Fruit fly (Drosophila melanogaster): ENCODE data around the gene Pde1c.
A peak's percentile ranks its signal among the peaks of the same experiment; 100 is the strongest.

DNA sequence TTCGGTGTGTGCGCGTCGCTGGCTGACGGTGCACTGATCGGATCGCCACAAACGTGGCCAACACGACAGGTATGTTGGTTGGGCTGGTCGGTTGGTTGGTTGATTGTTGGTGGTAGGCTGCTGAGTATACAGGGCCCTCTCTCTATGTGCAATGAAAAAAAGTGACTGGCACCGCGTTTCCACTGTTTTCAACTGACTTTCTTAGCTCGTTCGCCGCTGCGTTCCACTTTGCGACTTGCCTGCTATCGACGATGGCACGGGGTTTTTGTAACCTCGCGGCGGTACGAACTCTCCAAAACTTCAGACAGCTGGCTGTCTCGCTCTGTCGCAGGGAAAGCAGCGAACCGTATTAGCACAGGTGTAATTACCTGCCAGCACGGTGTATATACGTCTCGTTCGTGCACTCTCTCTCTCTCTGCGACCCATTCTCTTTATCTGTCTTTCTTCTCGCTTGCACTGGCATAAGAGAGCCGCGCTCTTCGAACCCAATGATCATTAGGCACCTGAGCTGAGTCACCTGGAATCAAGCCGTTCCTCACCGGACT is 42.6 kb upstream of the Pde1c start:
- TF ChIP-seq CG17829 (tag; optimal IDR thresholded peaks at IDR 0.05) (peak; percentile 1), CG7963 (GFP tag; IDR thresholded peaks at IDR 0.05; ENCODE audit: partially characterized antibody) (0 out of 3 replicates have a peak, but pooled peaks have one; percentile 36), CG2889 (GFP tag; IDR thresholded peaks at IDR 0.05) (no peak)
